Worm (Caenorhabditis elegans): ENCODE data around the gene fbxa-56.

DNA sequence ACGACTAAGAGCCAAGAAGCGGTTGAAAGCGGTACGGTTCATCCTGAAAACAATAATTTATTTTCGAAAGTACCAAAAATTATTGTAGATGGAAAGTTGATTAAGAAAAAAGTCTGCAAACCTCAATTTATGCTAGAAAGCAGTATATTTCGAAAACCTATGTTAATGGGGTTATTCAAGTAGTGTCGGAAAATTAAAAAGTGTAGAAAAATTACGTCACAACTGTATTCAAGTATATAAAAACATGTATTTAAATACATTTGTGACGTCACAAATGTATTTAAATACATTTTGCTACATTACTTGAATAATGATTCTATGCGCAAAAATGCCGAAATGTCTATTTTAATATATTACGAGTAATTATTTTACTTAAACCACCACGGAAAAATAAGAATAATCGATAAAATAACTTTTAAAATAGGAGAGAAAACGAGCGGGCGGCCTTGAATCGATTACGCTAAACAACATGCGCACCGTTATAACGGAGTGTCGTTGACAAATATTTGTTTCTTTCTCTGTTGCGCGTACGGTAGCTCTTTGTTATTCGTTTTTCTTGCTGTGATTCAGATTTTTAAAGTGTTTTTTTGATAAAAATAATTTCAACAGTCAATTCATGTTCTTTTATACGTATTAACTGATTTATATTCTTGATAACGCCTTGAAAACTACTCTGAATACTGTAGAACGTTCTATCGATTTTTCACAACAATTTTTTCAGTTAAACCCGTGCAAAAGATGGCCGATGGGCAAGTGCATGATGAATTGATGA, 27.1 kb downstream of the fbxa-56 start, which contains the start of the genes F23H11.5 and bra-2:
- TF ChIP-seq snpc-4 (GFP tag; optimal IDR thresholded peaks at IDR 0.05) (no peak), snpc-4 (tag; optimal IDR thresholded peaks at IDR 0.05) (no peak), unc-62 (GFP tag; optimal IDR thresholded peaks at IDR 0.05) (no peak), lin-35 (GFP tag; optimal IDR thresholded peaks at IDR 0.05) (no peak), nfya-1 (tag; optimal IDR thresholded peaks at IDR 0.05; ENCODE audit: borderline replicate concordance, insufficient read depth) (no peak), ztf-3 (GFP tag; optimal IDR thresholded peaks at IDR 0.05) (no peak), ekl-4 (GFP tag; IDR thresholded peaks at IDR 0.05) (no peak), xnd-1 (tag; optimal IDR thresholded peaks at IDR 0.05) (no peak), madf-8 (GFP tag; conservative IDR thresholded peaks at IDR 0.05) (no peak), ztf-6 (GFP tag; IDR thresholded peaks at IDR 0.05) (no peak), ama-1 (optimal IDR thresholded peaks at IDR 0.05) (no peak), ama-1 (GFP tag; optimal IDR thresholded peaks at IDR 0.05) (no peak), unc-130 (GFP tag; optimal IDR thresholded peaks at IDR 0.05) (no peak)
